Fruit fly (Drosophila melanogaster): ENCODE measurements around the gene rump.

The rump gene

dm6 chr3R:9487961-9488360 lies 22.2 kb downstream of the rump start (continued):
- TF ChIP-seq CG9876 (GFP tag; optimal IDR thresholded peaks at IDR 0.05) (no peak), CG9215 (GFP tag; IDR thresholded peaks at IDR 0.05) (no peak), Deaf1 (tag; optimal IDR thresholded peaks at IDR 0.05) (no peak), ttk (GFP tag; IDR thresholded peaks at IDR 0.05) (no peak), Atf-2 (GFP tag; optimal IDR thresholded peaks at IDR 0.05) (no peak), CG6175 (GFP tag; IDR thresholded peaks at IDR 0.05) (no peak), CG1647 (GFP tag; optimal IDR thresholded peaks at IDR 0.05) (no peak), Jarid2 (GFP tag; optimal IDR thresholded peaks at IDR 0.05) (no peak), scrt (GFP tag; optimal IDR thresholded peaks at IDR 0.05) (no peak), Bteb2 (GFP tag; optimal IDR thresholded peaks at IDR 0.05) (no peak), Bgb (GFP tag; IDR thresholded peaks at IDR 0.05; ENCODE audit: partially characterized antibody) (no peak), Meics (GFP tag; optimal IDR thresholded peaks at IDR 0.05) (peak; percentile 52), CG14050 (GFP tag; IDR thresholded peaks at IDR 0.05) (no peak), CG2712 (tag; optimal IDR thresholded peaks at IDR 0.05) (no peak), ato (GFP tag; IDR thresholded peaks at IDR 0.05; ENCODE audit: partially characterized antibody) (no peak), sob (GFP tag; IDR thresholded peaks at IDR 0.05) (no peak), CG9797 (GFP tag; optimal IDR thresholded peaks at IDR 0.05) (no peak), Med (GFP tag) (peak; percentile 41)

DNA sequence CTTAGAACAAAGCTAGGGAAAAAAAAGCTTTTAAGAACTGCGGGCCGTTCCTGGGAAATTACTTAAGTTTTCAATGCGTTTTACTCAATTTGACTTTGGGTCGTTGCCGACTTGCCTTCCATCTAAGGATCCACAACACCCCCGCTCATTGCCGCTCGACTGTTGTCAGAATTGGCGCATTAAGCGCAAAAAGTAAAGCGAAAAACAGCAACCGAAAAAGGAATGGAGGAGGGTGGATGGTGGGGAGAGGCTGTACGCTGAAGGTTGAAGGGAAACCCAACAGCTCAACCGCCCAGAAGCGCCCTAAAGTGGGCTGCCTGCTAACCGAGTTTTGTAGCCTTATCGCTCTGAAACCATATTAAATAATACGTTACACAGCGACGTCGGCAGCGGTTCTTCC lies 22.6 kb downstream of the rump start:
- TF ChIP-seq Elba2 (GFP tag; optimal IDR thresholded peaks at IDR 0.05), result no peak
- TF ChIP-seq Rfx (GFP tag; IDR thresholded peaks at IDR 0.05), result peak; percentile 24; the same call in 1 of the 2 replicates
- TF ChIP-seq crol (GFP tag; IDR thresholded peaks at IDR 0.05), result peak; percentile 51
- TF ChIP-seq CG10274 (GFP tag; optimal IDR thresholded peaks at IDR 0.05), result no peak
- TF ChIP-seq da (GFP tag; optimal IDR thresholded peaks at IDR 0.05), result no peak
- no peak for TF ChIP-seq btn (GFP tag; optimal IDR thresholded peaks at IDR 0.05)
- TF ChIP-seq sima (GFP tag; optimal IDR thresholded peaks at IDR 0.05), result no peak
- no peak for TF ChIP-seq Neu2 (GFP tag; optimal IDR thresholded peaks at IDR 0.05; ENCODE audit: borderline replicate concordance)
- no peak for TF ChIP-seq slbo (GFP tag; IDR thresholded peaks at IDR 0.05)
- TF ChIP-seq abd-A (tag; optimal IDR thresholded peaks at IDR 0.05), result peak; percentile 88
- no peak for TF ChIP-seq HLHmδ (GFP tag; optimal IDR thresholded peaks at IDR 0.05)
- TF ChIP-seq maf-S (GFP tag; optimal IDR thresholded peaks at IDR 0.05), result no peak
- TF ChIP-seq CG16779 (GFP tag; IDR thresholded peaks at IDR 0.05), result 0 out of 2 replicates have a peak, but pooled peaks have one; percentile 3
- TF ChIP-seq CG30020 (tag; optimal IDR thresholded peaks at IDR 0.05), result no peak
- no peak for TF ChIP-seq Trl (optimal IDR thresholded peaks at IDR 0.05)
- no peak for TF ChIP-seq Trl (GFP tag; optimal IDR thresholded peaks at IDR 0.05)
- no peak for TF ChIP-seq cg (GFP tag; optimal IDR thresholded peaks at IDR 0.05)
- TF ChIP-seq CG32532 (GFP tag; IDR thresholded peaks at IDR 0.05), result 0 out of 2 replicates have a peak, but pooled peaks have one; percentile 33
- no peak for TF ChIP-seq Poxn (GFP tag; IDR thresholded peaks at IDR 0.05)
- no peak for TF ChIP-seq hbn (GFP tag; IDR thresholded peaks at IDR 0.05; ENCODE audit: partially characterized antibody)
- no peak for TF ChIP-seq gce (GFP tag; IDR thresholded peaks at IDR 0.05)
- TF ChIP-seq tup (GFP tag; optimal IDR thresholded peaks at IDR 0.05), result no peak

- TF ChIP-seq gsb (GFP tag; IDR thresholded peaks at IDR 0.05), result no peak
- TF ChIP-seq Neu2 (GFP tag; optimal IDR thresholded peaks at IDR 0.05; ENCODE audit: borderline replicate concordance), result no peak
- TF ChIP-seq Hr78 (GFP tag; optimal IDR thresholded peaks at IDR 0.05), result no peak
- TF ChIP-seq CG4707 (GFP tag; optimal IDR thresholded peaks at IDR 0.05), result peak; percentile 72
- peak; percentile 9 for TF ChIP-seq Blimp-1 (GFP tag; optimal IDR thresholded peaks at IDR 0.05)
- no peak for TF ChIP-seq eyg (GFP tag; optimal IDR thresholded peaks at IDR 0.05)
- no peak for TF ChIP-seq CG11723 (GFP tag; optimal IDR thresholded peaks at IDR 0.05)
- no peak for TF ChIP-seq TFAM (GFP tag; optimal IDR thresholded peaks at IDR 0.05)
- no peak for TF ChIP-seq CG2889 (GFP tag; IDR thresholded peaks at IDR 0.05)
- 0 out of 3 replicates have a peak, but pooled peaks have one; percentile 28 for TF ChIP-seq CG11695 (GFP tag; IDR thresholded peaks at IDR 0.05)
- 0 out of 3 replicates have a peak, but pooled peaks have one; percentile 19 for TF ChIP-seq ci (GFP tag; IDR thresholded peaks at IDR 0.05)
- no peak for TF ChIP-seq CG11093 (GFP tag; IDR thresholded peaks at IDR 0.05)
- no peak for TF ChIP-seq E2f1 (GFP tag; IDR thresholded peaks at IDR 0.05)
- no peak for TF ChIP-seq run (tag; optimal IDR thresholded peaks at IDR 0.05)
These were observed 29.7 kb downstream of the rump start for dm6 chr3R:9480396-9480795.
